Fruit fly (Drosophila melanogaster) whole organism, wandering third instar larva: Measurements from ENCODE around the gene CG16820.

ENCODE experiments used
- Abd-B ChIP-seq: fragments of >200 bp; optimal IDR thresholded peaks from 2 replicates; lab custom pipeline; 2017; ENCODE audit warnings: missing biosample characterization, missing genetic modification characterization
- CG32264 ChIP-seq: fragments of 200-800 bp; sonication (Bioruptor generic); optimal IDR thresholded peaks from 2 replicates; lab custom pipeline; 2016; ENCODE audit warnings: missing biosample characterization, missing genetic modification characterization
- CG9705 ChIP-seq: fragments of 200-800 bp; sonication (Bioruptor generic); optimal IDR thresholded peaks from 2 replicates; lab custom pipeline; 2018; ENCODE audit warnings: missing biosample characterization, mild to moderate bottlenecking, missing genetic modification characterization
- CrebA ChIP-seq: fragments of 200-800 bp; sonication (Bioruptor generic); optimal IDR thresholded peaks from 2 replicates; lab custom pipeline; 2016; ENCODE audit warnings: missing biosample characterization, mild to moderate bottlenecking, missing genetic modification characterization, borderline replicate concordance
- Dfd ChIP-seq: fragments of >200 bp; optimal IDR thresholded peaks from 2 replicates; lab custom pipeline; 2017; ENCODE audit warnings: missing biosample characterization, missing genetic modification characterization
- Dif ChIP-seq: fragments of 200-275, 200-300 bp; sonication (Bioruptor generic); optimal IDR thresholded peaks from 2 replicates; lab custom pipeline; 2018; ENCODE audit warnings: missing biosample characterization, missing genetic modification characterization; ENCODE audit not compliant: partially characterized antibody
- GATAd ChIP-seq: sonication (Bioruptor generic); optimal IDR thresholded peaks from 2 replicates; lab custom pipeline; 2016; ENCODE audit warnings: missing biosample characterization, missing genetic modification characterization
- HLH106 ChIP-seq: fragments of 200-800 bp; optimal IDR thresholded peaks from 3 replicates; lab custom pipeline; 2019; ENCODE audit warnings: missing biosample characterization, mild to moderate bottlenecking, missing genetic modification characterization, moderate library complexity
- Hnf4 ChIP-seq: fragments of 200-800 bp; sonication (Bioruptor generic); optimal IDR thresholded peaks from 2 replicates; lab custom pipeline; 2016; ENCODE audit warnings: missing biosample characterization, mild to moderate bottlenecking, missing genetic modification characterization
- Hr78 ChIP-seq: fragments of >200 bp; optimal IDR thresholded peaks from 2 replicates; lab custom pipeline; 2017; ENCODE audit warnings: missing biosample characterization, missing genetic modification characterization
- Hr83 ChIP-seq: fragments of 200-300 bp; sonication (Bioruptor generic); optimal IDR thresholded peaks from 2 replicates; lab custom pipeline; 2016; ENCODE audit warnings: missing biosample characterization, mild to moderate bottlenecking, missing genetic modification characterization, moderate library complexity; ENCODE audit not compliant: poor library complexity, severe bottlenecking
- Myc ChIP-seq: fragments of >200 bp; optimal IDR thresholded peaks from 2 replicates; lab custom pipeline; 2017
- OdsH ChIP-seq: fragments of 200-800 bp; sonication (Bioruptor generic); optimal IDR thresholded peaks from 2 replicates; lab custom pipeline; 2016; ENCODE audit warnings: missing biosample characterization, mild to moderate bottlenecking, missing genetic modification characterization
- Rel ChIP-seq, 2 experiments: fragments of 200-800 bp; sonication (Bioruptor generic) in 1 of 2; optimal IDR thresholded peaks; 2 replicates in 1 of 2; 3 replicates in 1 of 2; lab custom pipeline; 2016 to 2019; ENCODE audit warnings: mild to moderate bottlenecking in 2 of 2, missing biosample characterization in 2 of 2, missing genetic modification characterization in 2 of 2, moderate library complexity in 1 of 2
- Sp1 ChIP-seq: fragments of 200-800 bp; sonication (Bioruptor generic); optimal IDR thresholded peaks from 3 replicates; lab custom pipeline; 2019; ENCODE audit warnings: missing biosample characterization, mild to moderate bottlenecking, missing genetic modification characterization, moderate library complexity
- Vsx2 ChIP-seq: fragments of 200-300, 225-300 bp; sonication (Bioruptor generic); optimal IDR thresholded peaks from 2 replicates; lab custom pipeline; 2018; ENCODE audit warnings: missing biosample characterization, missing genetic modification characterization; ENCODE audit not compliant: partially characterized antibody
- brk ChIP-seq: fragments of 200-800 bp; sonication (Bioruptor generic); optimal IDR thresholded peaks from 2 replicates; lab custom pipeline; 2016; ENCODE audit warnings: missing biosample characterization, mild to moderate bottlenecking, missing genetic modification characterization
- dl ChIP-seq, 2 experiments: fragments of 175-275, 200-275 bp in 1 of 2; fragments of 200-275 bp in 1 of 2; sonication (Bioruptor generic); optimal IDR thresholded peaks; lab custom pipeline; 2018; ENCODE audit warnings: mild to moderate bottlenecking in 2 of 2, missing biosample characterization in 2 of 2, missing genetic modification characterization in 2 of 2, moderate library complexity in 2 of 2; ENCODE audit not compliant: partially characterized antibody in 2 of 2, insufficient read depth in 1 of 2
- dmrt93B ChIP-seq: fragments of 200-800 bp; sonication (Bioruptor generic); optimal IDR thresholded peaks from 2 replicates; lab custom pipeline; 2018; ENCODE audit warnings: missing biosample characterization, mild to moderate bottlenecking, missing genetic modification characterization
- dsf ChIP-seq: sonication (Bioruptor generic); optimal IDR thresholded peaks from 2 replicates; lab custom pipeline; 2016; ENCODE audit warnings: missing biosample characterization, missing genetic modification characterization, borderline replicate concordance
- ey ChIP-seq: fragments of 200-800 bp; sonication (Bioruptor generic); optimal IDR thresholded peaks from 2 replicates; lab custom pipeline; 2016; ENCODE audit warnings: missing biosample characterization, missing genetic modification characterization
- foxo ChIP-seq, 2 experiments: fragments of 200-800 bp; sonication (Bioruptor generic); optimal IDR thresholded peaks; 2 replicates in 1 of 2; 3 replicates in 1 of 2; lab custom pipeline; 2016 to 2017; ENCODE audit warnings: missing biosample characterization in 2 of 2, missing genetic modification characterization in 2 of 2
- fru ChIP-seq: fragments of 200-800 bp; sonication (Bioruptor generic); optimal IDR thresholded peaks from 3 replicates; lab custom pipeline; 2016; ENCODE audit warnings: missing biosample characterization, mild to moderate bottlenecking, missing genetic modification characterization
- h ChIP-seq: fragments of 200-800 bp; sonication (Bioruptor generic); optimal IDR thresholded peaks from 3 replicates; lab custom pipeline; 2016; ENCODE audit warnings: missing biosample characterization, mild to moderate bottlenecking, missing genetic modification characterization
- jim ChIP-seq: fragments of 175-275, 200-325 bp; sonication (Bioruptor generic); optimal IDR thresholded peaks from 2 replicates; lab custom pipeline; 2016; ENCODE audit warnings: missing biosample characterization, mild to moderate bottlenecking, missing genetic modification characterization
- lola ChIP-seq: fragments of >200 bp; optimal IDR thresholded peaks from 2 replicates; lab custom pipeline; 2017; ENCODE audit warnings: missing biosample characterization, missing genetic modification characterization
- psq ChIP-seq: fragments of 200-800 bp; sonication (Bioruptor generic); optimal IDR thresholded peaks from 3 replicates; lab custom pipeline; 2017; ENCODE audit warnings: missing biosample characterization, mild to moderate bottlenecking, missing genetic modification characterization, moderate library complexity
- rgr ChIP-seq: fragments of 200-800 bp; sonication (Bioruptor generic); optimal IDR thresholded peaks from 3 replicates; lab custom pipeline; 2016; ENCODE audit warnings: missing biosample characterization, mild to moderate bottlenecking, missing genetic modification characterization
- sage ChIP-seq: fragments of 200-800 bp; sonication (Bioruptor generic); optimal IDR thresholded peaks from 2 replicates; lab custom pipeline; 2016; ENCODE audit warnings: missing biosample characterization, mild to moderate bottlenecking, missing genetic modification characterization
- usp ChIP-seq: fragments of >200 bp; optimal IDR thresholded peaks from 2 replicates; lab custom pipeline; 2017; ENCODE audit warnings: missing biosample characterization, missing genetic modification characterization
- woc ChIP-seq: sonication (Bioruptor generic); optimal IDR thresholded peaks from 2 replicates; lab custom pipeline; 2016; ENCODE audit warnings: missing biosample characterization, mild to moderate bottlenecking, missing genetic modification characterization

Gene CG16820

DNA sequence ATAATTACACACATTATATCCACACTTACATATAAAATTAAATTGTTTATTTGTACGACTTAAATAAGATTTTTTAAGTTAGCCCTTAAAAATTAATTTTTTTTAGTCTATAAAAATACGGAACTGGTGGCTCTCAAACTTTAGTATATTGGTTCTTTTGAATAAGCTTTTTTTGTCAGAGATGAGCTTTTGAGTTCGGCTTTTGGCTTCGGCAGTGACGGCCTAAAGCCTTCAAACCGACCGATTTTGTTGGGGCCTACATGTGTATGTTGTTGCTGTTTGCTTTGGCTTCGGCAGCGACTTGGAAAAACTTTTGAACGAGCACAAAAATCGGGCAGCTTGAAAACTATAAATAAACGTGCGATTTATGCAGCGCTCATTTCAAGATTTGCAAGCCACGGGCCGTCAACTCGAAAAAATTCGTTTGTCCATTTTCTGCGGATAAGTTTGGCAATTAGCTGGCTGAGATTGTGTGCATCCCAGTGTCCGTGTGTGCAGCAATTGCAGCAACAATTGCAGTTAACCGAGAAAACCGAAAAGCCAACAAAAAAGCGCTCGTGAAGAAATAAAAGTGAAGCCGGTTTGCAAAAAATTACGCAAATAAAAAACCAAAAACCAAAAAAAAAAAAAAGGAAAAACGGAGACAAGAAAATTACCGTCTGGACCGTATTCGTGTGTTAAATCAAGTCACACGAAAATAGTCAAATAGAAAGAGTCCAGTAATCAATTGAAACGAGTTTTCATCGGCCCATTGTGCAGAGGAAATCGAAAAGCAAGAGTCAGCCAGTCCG is at the start of gene CG16820:
Gene CG16820, plus strand, starts transcription at position 378 of the 791 bp plus-strand sequence.
- TF ChIP-seq jim (GFP tag; lab: Kevin White, UChicago) (no peak), Dfd (no peak), Dif (GFP tag; lab: Kevin White, UChicago) (no peak), CG32264 (no peak), Abd-B (no peak), rgr (GFP tag; lab: Kevin White, UChicago) (no peak), Vsx2 (no peak), foxo (GFP tag; optimal IDR thresholded peaks at IDR 0.05; lab: Kevin White, UChicago) (no peak), psq (GFP tag; lab: Kevin White, UChicago) (no peak), Rel (GFP tag; optimal IDR thresholded peaks at IDR 0.05; lab: Kevin White, UChicago) (no peak), Rel (tag; optimal IDR thresholded peaks at IDR 0.05; lab: Kevin White, UChicago) (no peak), woc (GFP tag; lab: Kevin White, UChicago) (no peak), Hr83 (GFP tag; lab: Kevin White, UChicago) (no peak), sage (GFP tag; lab: Kevin White, UChicago) (no peak), dmrt93B (GFP tag; lab: Kevin White, UChicago) (no peak)

DNA sequence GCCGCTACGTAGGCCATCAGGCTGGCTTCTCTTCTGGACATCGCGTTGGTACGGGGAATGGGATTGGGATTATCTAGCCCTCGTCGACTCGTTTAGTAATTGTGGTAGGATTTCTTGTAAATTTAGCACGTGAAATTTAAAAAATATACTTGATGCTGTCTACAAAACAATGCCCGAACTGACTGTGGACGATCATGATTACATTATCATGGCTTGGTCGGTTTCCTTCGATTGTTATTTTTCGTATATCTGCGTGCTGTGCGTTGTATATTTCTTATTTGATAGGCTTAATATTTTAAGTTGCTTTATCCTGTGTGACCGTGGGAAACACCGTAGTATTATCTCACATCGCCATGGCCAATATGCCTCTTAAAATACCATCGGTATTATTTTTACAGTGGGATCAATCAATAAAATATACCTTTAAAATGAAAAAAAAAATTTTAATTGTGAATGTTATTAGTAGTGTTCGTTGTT is 43.0 kb upstream of the CG16820 start, which contains the start of gene CG16972:
Gene CG16972, minus strand, starts transcription at position 336 of the 477 bp plus-strand sequence.
- TF ChIP-seq Rel (GFP tag; optimal IDR thresholded peaks at IDR 0.05; lab: Kevin White, UChicago) (no peak), Rel (tag; optimal IDR thresholded peaks at IDR 0.05; lab: Kevin White, UChicago) (peak; percentile 76), foxo (GFP tag; optimal IDR thresholded peaks at IDR 0.05; lab: Kevin White, UChicago) (no peak)

DNA sequence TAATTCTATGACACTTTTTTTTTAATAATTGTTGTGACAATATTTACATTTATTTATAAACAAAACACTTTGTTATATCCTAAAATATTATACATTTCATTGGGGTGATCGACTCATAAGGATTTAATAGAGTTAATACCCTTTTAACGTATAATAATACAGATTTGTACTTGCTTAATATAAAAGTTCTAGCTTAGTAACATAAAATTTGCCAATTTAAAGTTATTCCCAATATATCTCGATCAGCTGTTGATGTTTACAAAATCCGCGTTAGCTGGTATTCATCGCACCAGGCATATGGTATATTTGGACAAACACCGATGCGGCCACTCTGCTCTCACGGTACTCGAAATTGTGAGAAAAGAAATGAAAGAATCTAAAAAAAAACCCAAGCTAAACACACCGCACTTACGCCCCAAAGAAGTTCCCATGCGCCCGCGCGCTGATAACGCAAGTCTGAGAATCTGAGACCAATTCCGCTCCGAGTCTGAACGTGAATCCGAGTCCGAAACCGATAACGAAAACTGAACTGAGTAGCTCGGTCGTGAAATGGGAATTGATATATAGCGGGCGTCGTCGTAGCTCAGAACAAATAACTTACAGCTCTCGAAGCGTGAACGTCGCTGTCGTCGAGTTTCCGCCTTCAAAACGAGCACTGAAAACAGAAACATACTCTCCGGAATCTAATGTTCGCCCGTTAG is 42.4 kb upstream of the CG16820 start, which contains the start of gene Pect:
Gene Pect, plus strand, starts transcription at position 326 of the 701 bp plus-strand sequence.
- peak; percentile 51 for TF ChIP-seq Dif (GFP tag; lab: Kevin White, UChicago)
- no peak for TF ChIP-seq Rel (GFP tag; optimal IDR thresholded peaks at IDR 0.05; lab: Kevin White, UChicago)
- TF ChIP-seq Rel (tag; optimal IDR thresholded peaks at IDR 0.05; lab: Kevin White, UChicago), result peak; percentile 53
- TF ChIP-seq GATAd (GFP tag; lab: Kevin White, UChicago), result no peak
- TF ChIP-seq CG9705 (GFP tag; lab: Kevin White, UChicago), result no peak
- no peak for TF ChIP-seq brk (GFP tag; lab: Kevin White, UChicago)
- peak in 1 of 2 experiments; percentile 17 for TF ChIP-seq dl (GFP tag; optimal IDR thresholded peaks at IDR 0.05; lab: Kevin White, UChicago; ENCODE audit: insufficient read depth in 1 of 2, partially characterized antibody in 2 of 2)
- TF ChIP-seq HLH106 (tag; lab: Kevin White, UChicago), result no peak
- no peak for TF ChIP-seq jim (GFP tag; lab: Kevin White, UChicago)
- TF ChIP-seq Sp1 (GFP tag; lab: Kevin White, UChicago), result peak; percentile 30
- peak; percentile 43 for TF ChIP-seq psq (GFP tag; lab: Kevin White, UChicago)
- TF ChIP-seq usp (GFP tag; lab: Kevin White, UChicago), result no peak
- TF ChIP-seq h (GFP tag; lab: Kevin White, UChicago), result peak; percentile 47
- no peak for TF ChIP-seq Hr83 (GFP tag; lab: Kevin White, UChicago)
- TF ChIP-seq, all 38 proteins: peak for 6

DNA sequence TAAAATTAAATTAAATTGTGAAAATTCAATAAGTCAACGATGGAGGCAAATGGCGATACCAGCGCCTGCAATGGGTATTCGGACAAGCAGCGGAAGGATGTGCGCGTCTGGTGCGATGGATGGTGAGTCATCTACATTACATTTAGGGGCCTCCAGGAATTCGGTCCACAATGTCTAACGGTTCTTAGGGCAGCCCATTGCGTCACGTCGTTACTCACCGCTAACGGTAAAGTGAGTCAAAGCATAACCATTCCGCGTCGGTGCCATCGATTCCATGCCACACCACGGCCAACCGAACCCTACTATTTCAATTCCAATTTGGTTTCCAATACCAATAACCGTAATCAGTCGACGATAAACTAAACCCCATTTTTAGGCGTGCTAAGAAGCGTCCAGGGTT is 41.9 kb upstream of the CG16820 start:
- no peak for TF ChIP-seq dsf (GFP tag; lab: Kevin White, UChicago)
- TF ChIP-seq Vsx2, result no peak
- TF ChIP-seq ey, result no peak
- TF ChIP-seq usp (GFP tag; lab: Kevin White, UChicago), result no peak
- no peak for TF ChIP-seq Hnf4 (GFP tag; lab: Kevin White, UChicago)
- no peak for TF ChIP-seq Myc
- no peak for TF ChIP-seq Hr78
- no peak for TF ChIP-seq CG32264
- no peak for TF ChIP-seq CrebA (GFP tag; lab: Kevin White, UChicago)
- TF ChIP-seq sage (GFP tag; lab: Kevin White, UChicago), result no peak
- no peak for TF ChIP-seq fru (GFP tag; lab: Kevin White, UChicago)
- TF ChIP-seq OdsH (GFP tag; lab: Kevin White, UChicago), result no peak
- TF ChIP-seq HLH106 (tag; lab: Kevin White, UChicago), result no peak
- no peak for TF ChIP-seq jim (GFP tag; lab: Kevin White, UChicago)
- TF ChIP-seq Dfd, result no peak
- no peak for TF ChIP-seq Abd-B
- no peak for TF ChIP-seq h (GFP tag; lab: Kevin White, UChicago)
- no peak for TF ChIP-seq dmrt93B (GFP tag; lab: Kevin White, UChicago)
- TF ChIP-seq lola (GFP tag; lab: Kevin White, UChicago), result no peak
- no peak for TF ChIP-seq foxo (GFP tag; optimal IDR thresholded peaks at IDR 0.05; lab: Kevin White, UChicago)
